Fruit fly (Drosophila melanogaster) whole organism, embryonic: ENCODE measurements around the gene ppl.
A peak's percentile ranks its signal among the peaks of the same experiment; 100 is the strongest.

Experiments
- Aef1 ChIP-seq: fragments of 200-800 bp; sonication (Bioruptor generic); IDR thresholded peaks from 3 replicates; pipeline ENCODE4 v1.3.6; 2022; ENCODE audit warnings: missing biosample characterization, missing genetic modification characterization
- Antp ChIP-seq: fragments of 200-800 bp; sonication (Bioruptor generic); optimal IDR thresholded peaks from 3 replicates; lab custom pipeline; 2016; ENCODE audit warnings: missing biosample characterization, missing genetic modification characterization
- CG10209 ChIP-seq: fragments of 200-800 bp; sonication (Bioruptor generic); optimal IDR thresholded peaks from 3 replicates; lab custom pipeline; 2017; ENCODE audit warnings: missing biosample characterization, mild to moderate bottlenecking, missing genetic modification characterization, missing genetic modification reagents
- CG10431 ChIP-seq: fragments of 200-800 bp; sonication (Bioruptor generic); optimal IDR thresholded peaks from 3 replicates; lab custom pipeline; 2018; ENCODE audit warnings: missing biosample characterization, mild to moderate bottlenecking, missing genetic modification characterization
- CG10979 ChIP-seq: fragments of 200-800 bp; sonication (Bioruptor generic); optimal IDR thresholded peaks from 2 replicates; lab custom pipeline; 2018; ENCODE audit warnings: missing biosample characterization, mild to moderate bottlenecking, missing genetic modification characterization, moderate library complexity
- CG13894 ChIP-seq: fragments of 200-800 bp; sonication (Bioruptor generic); optimal IDR thresholded peaks from 3 replicates; lab custom pipeline; 2018; ENCODE audit warnings: missing biosample characterization, mild to moderate bottlenecking, missing genetic modification characterization, moderate library complexity
- CG15479 ChIP-seq: fragments of 200-800 bp; sonication (Bioruptor generic); optimal IDR thresholded peaks from 3 replicates; lab custom pipeline; 2019; ENCODE audit warnings: missing biosample characterization, mild to moderate bottlenecking, missing genetic modification characterization, moderate library complexity
- CG16863 ChIP-seq: fragments of 200-800 bp; sonication (Bioruptor generic); optimal IDR thresholded peaks from 3 replicates; lab custom pipeline; 2016; ENCODE audit warnings: missing biosample characterization, missing genetic modification characterization
- CG17328 ChIP-seq: fragments of 200-800 bp; sonication (Bioruptor generic); IDR thresholded peaks from 2 replicates; pipeline ENCODE4 v1.3.6; 2022; ENCODE audit warnings: missing biosample characterization, missing genetic modification characterization
- CG17912 ChIP-seq: fragments of 200-800 bp; sonication (Bioruptor generic); optimal IDR thresholded peaks from 2 replicates; lab custom pipeline; 2018; ENCODE audit warnings: missing biosample characterization, mild to moderate bottlenecking, missing genetic modification characterization
- CG2202 ChIP-seq: fragments of 200-800 bp; sonication (Bioruptor generic); optimal IDR thresholded peaks from 2 replicates; lab custom pipeline; 2018; ENCODE audit warnings: missing biosample characterization, mild to moderate bottlenecking, missing genetic modification characterization
- CG31388 ChIP-seq: fragments of 200-800 bp; sonication (Bioruptor generic); optimal IDR thresholded peaks from 2 replicates; lab custom pipeline; 2016; ENCODE audit warnings: missing biosample characterization, missing genetic modification characterization
- CG33213 ChIP-seq: fragments of 200-800 bp; sonication (Bioruptor generic); optimal IDR thresholded peaks from 3 replicates; lab custom pipeline; 2016; ENCODE audit warnings: missing biosample characterization, missing genetic modification characterization
- CG33557 ChIP-seq: fragments of 200-800 bp; sonication (Bioruptor generic); optimal IDR thresholded peaks from 2 replicates; lab custom pipeline; 2019; ENCODE audit warnings: missing biosample characterization, mild to moderate bottlenecking, missing genetic modification characterization, moderate library complexity
- CG34376 ChIP-seq: fragments of 200-800 bp; sonication (Bioruptor generic); optimal IDR thresholded peaks from 2 replicates; lab custom pipeline; 2018; ENCODE audit warnings: missing biosample characterization, mild to moderate bottlenecking, missing genetic modification characterization
- CG34422 ChIP-seq: fragments of 200-800 bp; sonication (Bioruptor generic); IDR thresholded peaks from 3 replicates; pipeline ENCODE4 v1.3.6; 2022; ENCODE audit warnings: missing biosample characterization, missing genetic modification characterization
- CG3847 ChIP-seq: fragments of 200-800 bp; sonication (Bioruptor generic); IDR thresholded peaks from 2 replicates; pipeline ENCODE4 v1.3.6; 2022; ENCODE audit warnings: missing biosample characterization, missing genetic modification characterization
- CG9437 ChIP-seq: fragments of 200-800 bp; sonication (Bioruptor generic); optimal IDR thresholded peaks from 2 replicates; lab custom pipeline; 2018; ENCODE audit warnings: missing biosample characterization, mild to moderate bottlenecking, missing genetic modification characterization
- E2f1 ChIP-seq: fragments of 200-800 bp; sonication (Bioruptor generic); IDR thresholded peaks from 2 replicates; pipeline ENCODE4 v1.3.6; 2022; ENCODE audit warnings: missing biosample characterization, missing genetic modification characterization
- Eip74EF ChIP-seq, 2 experiments: fragments of 200-800 bp in 1 of 2; fragments of >200 bp in 1 of 2; sonication (Bioruptor generic) in 1 of 2; optimal IDR thresholded peaks; 2 replicates each; lab custom pipeline; 2017 to 2019; ENCODE audit warnings: missing biosample characterization in 2 of 2, missing genetic modification characterization in 2 of 2, mild to moderate bottlenecking in 1 of 2, moderate library complexity in 1 of 2
- H2.0 ChIP-seq: fragments of 200-800 bp; sonication (Bioruptor generic); IDR thresholded peaks from 2 replicates; pipeline ENCODE4 v1.3.6; 2022; ENCODE audit warnings: missing biosample characterization, missing genetic modification characterization
- Hand ChIP-seq: fragments of 200-800 bp; sonication (Bioruptor generic); optimal IDR thresholded peaks from 2 replicates; lab custom pipeline; 2017; ENCODE audit warnings: mild to moderate bottlenecking, missing biosample characterization, missing genetic modification reagents, missing genetic modification characterization
- HmgZ ChIP-seq: fragments of 200-800 bp; sonication (Bioruptor generic); optimal IDR thresholded peaks from 2 replicates; lab custom pipeline; 2018; ENCODE audit warnings: missing biosample characterization, mild to moderate bottlenecking, missing genetic modification characterization
- Lpt ChIP-seq: fragments of >200 bp; optimal IDR thresholded peaks from 2 replicates; lab custom pipeline; 2018; ENCODE audit warnings: missing biosample characterization, missing genetic modification characterization
- MBD-R2 ChIP-seq: fragments of 200-800 bp; sonication (Bioruptor generic); IDR thresholded peaks from 2 replicates; pipeline ENCODE4 v1.3.6; 2022; ENCODE audit warnings: missing biosample characterization, missing genetic modification characterization
- Oli ChIP-seq: fragments of 200-800 bp; sonication (Bioruptor generic); optimal IDR thresholded peaks from 2 replicates; lab custom pipeline; 2018; ENCODE audit warnings: missing biosample characterization, mild to moderate bottlenecking, missing genetic modification characterization, moderate library complexity
- Taf1 ChIP-seq: fragments of 200-800 bp; sonication (Bioruptor generic); IDR thresholded peaks from 2 replicates; pipeline ENCODE4 v1.3.6; 2022; ENCODE audit warnings: missing biosample characterization, missing genetic modification characterization
- Trl ChIP-seq, 3 experiments: fragments of >200 bp in 2 of 3; fragments of 200-800 bp in 1 of 3; sonication (Bioruptor generic) in 1 of 3; optimal IDR thresholded peaks; 2 replicates in 1 of 3; 3 replicates in 2 of 3; lab custom pipeline; 2016 to 2017; ENCODE audit warnings: missing biosample characterization in 1 of 3, missing genetic modification characterization in 1 of 3
- ac ChIP-seq: fragments of 200-800 bp; sonication (Bioruptor generic); optimal IDR thresholded peaks from 3 replicates; lab custom pipeline; 2017; ENCODE audit warnings: missing biosample characterization, mild to moderate bottlenecking, missing genetic modification characterization
- ap ChIP-seq: fragments of 200-800 bp; sonication (Bioruptor generic); IDR thresholded peaks from 2 replicates; pipeline ENCODE4 v1.3.6; 2022; ENCODE audit warnings: missing biosample characterization, missing genetic modification characterization
- bowl ChIP-seq: fragments of 200-800 bp; sonication (Bioruptor generic); IDR thresholded peaks from 2 replicates; pipeline ENCODE4 v1.3.6; 2022; ENCODE audit warnings: missing biosample characterization, missing genetic modification characterization
- cas ChIP-seq: fragments of 200-800 bp; sonication (Bioruptor generic); IDR thresholded peaks from 2 replicates; pipeline ENCODE4 v1.3.6; 2022; ENCODE audit warnings: missing biosample characterization, missing genetic modification characterization
- crc ChIP-seq: fragments of 200-800 bp; sonication (Bioruptor generic); optimal IDR thresholded peaks from 2 replicates; lab custom pipeline; 2016; ENCODE audit warnings: missing biosample characterization, missing genetic modification characterization
- cwo ChIP-seq: fragments of 200-800 bp; sonication (Bioruptor generic); optimal IDR thresholded peaks from 3 replicates; lab custom pipeline; 2017; ENCODE audit warnings: missing biosample characterization, missing genetic modification characterization, mild to moderate bottlenecking, moderate library complexity, missing genetic modification reagents
- da ChIP-seq: fragments of 200-800 bp; sonication (Bioruptor generic); optimal IDR thresholded peaks from 2 replicates; lab custom pipeline; 2016; ENCODE audit warnings: missing biosample characterization, missing genetic modification characterization
- disco-r ChIP-seq: fragments of 200-800 bp; sonication (Bioruptor generic); optimal IDR thresholded peaks from 2 replicates; lab custom pipeline; 2016; ENCODE audit warnings: missing biosample characterization, missing genetic modification characterization
- fd102C ChIP-seq: fragments of 200-800 bp; sonication (Bioruptor generic); optimal IDR thresholded peaks from 2 replicates; lab custom pipeline; 2018; ENCODE audit warnings: missing biosample characterization, mild to moderate bottlenecking, missing genetic modification characterization, moderate library complexity
- fru ChIP-seq: fragments of >200 bp; optimal IDR thresholded peaks from 2 replicates; lab custom pipeline; 2017
- gcm ChIP-seq: fragments of 200-800 bp; sonication (Bioruptor generic); optimal IDR thresholded peaks from 2 replicates; lab custom pipeline; 2019; ENCODE audit warnings: missing biosample characterization, mild to moderate bottlenecking, missing genetic modification characterization, moderate library complexity
- gcm2 ChIP-seq: fragments of 200-800 bp; sonication (Bioruptor generic); optimal IDR thresholded peaks from 2 replicates; lab custom pipeline; 2016; ENCODE audit warnings: missing biosample characterization, missing genetic modification characterization
- gfzf ChIP-seq: fragments of 200-800 bp; sonication (Bioruptor generic); optimal IDR thresholded peaks from 2 replicates; lab custom pipeline; 2016; ENCODE audit warnings: missing biosample characterization, mild to moderate bottlenecking, missing genetic modification characterization, moderate library complexity
- hkb ChIP-seq, 2 experiments: fragments of 200-800 bp in 1 of 2; fragments of >200 bp in 1 of 2; sonication (Bioruptor generic) in 1 of 2; IDR thresholded peaks in 1 of 2; optimal IDR thresholded peaks in 1 of 2; 2 replicates each; pipeline versions ENCODE4 v1.3.6 to Lab custom; 2017 to 2022; ENCODE audit warnings: missing biosample characterization in 1 of 2, missing genetic modification characterization in 1 of 2
- jing ChIP-seq: fragments of 200-800 bp; sonication (Bioruptor generic); optimal IDR thresholded peaks from 2 replicates; lab custom pipeline; 2018; ENCODE audit warnings: missing biosample characterization, mild to moderate bottlenecking, missing genetic modification characterization
- knrl ChIP-seq: fragments of 200-800 bp; sonication (Bioruptor generic); IDR thresholded peaks from 3 replicates; pipeline ENCODE4 v1.3.6; 2022; ENCODE audit warnings: missing biosample characterization, missing genetic modification characterization; ENCODE audit not compliant: partially characterized antibody
- lilli ChIP-seq: fragments of 200-800 bp; sonication (Bioruptor generic); optimal IDR thresholded peaks from 3 replicates; lab custom pipeline; 2016; ENCODE audit warnings: missing biosample characterization, missing genetic modification characterization
- slbo ChIP-seq: fragments of 200-800 bp; sonication (Bioruptor generic); IDR thresholded peaks from 2 replicates; pipeline ENCODE4 v1.3.6; 2022; ENCODE audit warnings: missing biosample characterization, missing genetic modification characterization
- tin ChIP-seq: fragments of 200-800 bp; sonication (Bioruptor generic); optimal IDR thresholded peaks from 3 replicates; lab custom pipeline; 2016; ENCODE audit warnings: missing biosample characterization, missing genetic modification characterization
- unc-4 ChIP-seq: fragments of 200-800 bp; sonication (Bioruptor generic); IDR thresholded peaks from 2 replicates; pipeline ENCODE4 v1.3.6; 2022; ENCODE audit warnings: missing biosample characterization, missing genetic modification characterization; ENCODE audit not compliant: partially characterized antibody
- usp ChIP-seq: fragments of >200 bp; optimal IDR thresholded peaks from 2 replicates; lab custom pipeline; 2017; ENCODE audit warnings: missing biosample characterization, missing genetic modification characterization

Gene ppl

dm6 chr3L:21279876-21280566 is 1.3 kb downstream of the ppl start, which contains the start of gene AcCoAS (continued):
- no peak for TF ChIP-seq CG10979 (tag; lab: Kevin White, UChicago)
- 0 out of 2 replicates have a peak, but pooled peaks have one; percentile 19 for TF ChIP-seq slbo (GFP tag; lab: Robert Waterston, UW)
- TF ChIP-seq crc (GFP tag; lab: Kevin White, UChicago), result no peak
- TF ChIP-seq CG10209 (GFP tag; lab: Kevin White, UChicago), result peak; percentile 7
- TF ChIP-seq fru (lab: Kevin White, UChicago), result no peak
- TF ChIP-seq Lpt (GFP tag; lab: Kevin White, UChicago), result no peak
- no peak for TF ChIP-seq CG17912 (GFP tag; lab: Kevin White, UChicago)
- no peak for TF ChIP-seq gcm2 (GFP tag; lab: Kevin White, UChicago)
- TF ChIP-seq bowl, result no peak
- TF ChIP-seq HmgZ (tag; lab: Kevin White, UChicago), result peak; percentile 44
- no peak for TF ChIP-seq CG33213 (GFP tag; lab: Kevin White, UChicago)
- no peak for TF ChIP-seq CG3847 (GFP tag; lab: Robert Waterston, UW)
- peak; percentile 73 for TF ChIP-seq Hand (GFP tag; lab: Kevin White, UChicago)
- no peak for TF ChIP-seq jing
- no peak for TF ChIP-seq CG16863 (GFP tag; lab: Kevin White, UChicago)
- no peak for TF ChIP-seq ac (GFP tag; lab: Kevin White, UChicago)
- no peak for TF ChIP-seq E2f1
- no peak for TF ChIP-seq da (GFP tag; lab: Kevin White, UChicago)
- TF ChIP-seq CG34376 (GFP tag; lab: Kevin White, UChicago), result peak; percentile 96
- TF ChIP-seq CG10431 (GFP tag; lab: Kevin White, UChicago), result no peak
- TF ChIP-seq cas (GFP tag; lab: Robert Waterston, UW), result no peak
- TF ChIP-seq Taf1, result no peak
- TF ChIP-seq unc-4 (GFP tag; lab: Robert Waterston, UW), result peak; percentile 36
- no peak for TF ChIP-seq H2.0 (GFP tag; lab: Robert Waterston, UW)
- TF ChIP-seq Aef1, result no peak
- TF ChIP-seq knrl, result no peak
- no peak for TF ChIP-seq CG2202
- TF ChIP-seq gcm, result no peak
- TF ChIP-seq CG9437 (GFP tag; lab: Kevin White, UChicago), result no peak
- TF ChIP-seq hkb (optimal IDR thresholded peaks at IDR 0.05; lab: Kevin White, UChicago), result no peak
- TF ChIP-seq hkb (GFP tag; IDR thresholded peaks at IDR 0.05; lab: Robert Waterston, UW), result 0 out of 2 replicates have a peak, but pooled peaks have one; percentile 37
- no peak for TF ChIP-seq CG17328 (GFP tag; lab: Robert Waterston, UW)
- no peak; the same call in 1 of the 2 replicates for TF ChIP-seq MBD-R2 (GFP tag; lab: Robert Waterston, UW)
- TF ChIP-seq lilli, result peak; percentile 71
- TF ChIP-seq CG15479 (GFP tag; lab: Kevin White, UChicago), result no peak
- TF ChIP-seq disco-r (GFP tag; lab: Kevin White, UChicago), result no peak
- TF ChIP-seq CG34422 (GFP tag; lab: Robert Waterston, UW), result peak; percentile 34; the same call in 1 of the 3 replicates
- TF ChIP-seq fd102C, result no peak
- TF ChIP-seq ap (GFP tag; lab: Robert Waterston, UW), result no peak
- no peak for TF ChIP-seq CG33557
- TF ChIP-seq cwo, result peak; percentile 96
- no peak for TF ChIP-seq tin (GFP tag; lab: Kevin White, UChicago)
- TF ChIP-seq Oli, result no peak
- peak; percentile 7 for TF ChIP-seq Antp (GFP tag; lab: Kevin White, UChicago)
- TF ChIP-seq CG31388 (GFP tag; lab: Kevin White, UChicago), result no peak
- TF ChIP-seq Eip74EF (GFP tag; optimal IDR thresholded peaks at IDR 0.05; lab: Kevin White, UChicago), result no peak
- TF ChIP-seq gfzf (GFP tag; lab: Kevin White, UChicago), result no peak
- peak in 1 of 2 experiments; percentile 61 for TF ChIP-seq Trl (optimal IDR thresholded peaks at IDR 0.05; lab: Kevin White, UChicago)
- peak; percentile 8 for TF ChIP-seq Trl (GFP tag; optimal IDR thresholded peaks at IDR 0.05; lab: Kevin White, UChicago)
- peak; percentile 85 for TF ChIP-seq CG13894 (tag; lab: Kevin White, UChicago)
- no peak for TF ChIP-seq usp (GFP tag; lab: Kevin White, UChicago)
